Fruit fly (Drosophila melanogaster): ENCODE results near the gene Irp-1A.

DNA sequence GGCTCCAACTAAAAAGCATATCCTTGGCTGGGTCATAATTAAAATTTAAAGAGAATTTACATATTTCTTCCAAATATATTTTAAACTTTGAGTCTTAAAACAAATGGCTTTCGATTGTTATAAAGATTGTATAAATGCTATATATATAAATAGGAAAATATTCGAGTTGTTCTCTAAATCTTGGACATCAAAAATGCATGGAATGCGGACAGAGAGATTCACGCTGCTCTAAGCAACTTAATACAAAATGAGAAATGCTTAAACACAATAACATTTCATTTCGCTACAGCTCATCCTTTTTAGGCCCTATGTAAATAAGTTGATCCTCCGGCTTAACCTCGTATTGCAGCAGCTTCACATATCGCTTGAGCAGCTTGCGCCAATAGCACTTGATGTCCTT lies 24.6 kb upstream of the Irp-1A start, which contains the start of gene CG31139:
- no peak for TF ChIP-seq CG11294 (GFP tag; IDR thresholded peaks at IDR 0.05)
- TF ChIP-seq spab (GFP tag; optimal IDR thresholded peaks at IDR 0.05): no peak
- TF ChIP-seq net (GFP tag; optimal IDR thresholded peaks at IDR 0.05): no peak
- TF ChIP-seq CG11902 (GFP tag; optimal IDR thresholded peaks at IDR 0.05): no peak
- no peak for TF ChIP-seq Ets96B (tag; optimal IDR thresholded peaks at IDR 0.05)
